Fruit fly (Drosophila melanogaster) whole organism, wandering third instar larva: ENCODE data around the gene Fur2.
A peak's percentile ranks its signal among the peaks of the same experiment; 100 is the strongest.

ENCODE experiments used
- Abd-B ChIP-seq: fragments of >200 bp; optimal IDR thresholded peaks from 2 replicates; lab custom pipeline; 2017; ENCODE audit warnings: missing biosample characterization, missing genetic modification characterization
- CG32264 ChIP-seq: fragments of 200-800 bp; sonication (Bioruptor generic); optimal IDR thresholded peaks from 2 replicates; lab custom pipeline; 2016; ENCODE audit warnings: missing biosample characterization, missing genetic modification characterization
- CG9705 ChIP-seq: fragments of 200-800 bp; sonication (Bioruptor generic); optimal IDR thresholded peaks from 2 replicates; lab custom pipeline; 2018; ENCODE audit warnings: missing biosample characterization, mild to moderate bottlenecking, missing genetic modification characterization
- CrebA ChIP-seq: fragments of 200-800 bp; sonication (Bioruptor generic); optimal IDR thresholded peaks from 2 replicates; lab custom pipeline; 2016; ENCODE audit warnings: missing biosample characterization, mild to moderate bottlenecking, missing genetic modification characterization, borderline replicate concordance
- Dfd ChIP-seq: fragments of >200 bp; optimal IDR thresholded peaks from 2 replicates; lab custom pipeline; 2017; ENCODE audit warnings: missing biosample characterization, missing genetic modification characterization
- Dif ChIP-seq: fragments of 200-275, 200-300 bp; sonication (Bioruptor generic); optimal IDR thresholded peaks from 2 replicates; lab custom pipeline; 2018; ENCODE audit warnings: missing biosample characterization, missing genetic modification characterization; ENCODE audit not compliant: partially characterized antibody
- GATAd ChIP-seq: sonication (Bioruptor generic); optimal IDR thresholded peaks from 2 replicates; lab custom pipeline; 2016; ENCODE audit warnings: missing biosample characterization, missing genetic modification characterization
- HLH106 ChIP-seq: fragments of 200-800 bp; optimal IDR thresholded peaks from 3 replicates; lab custom pipeline; 2019; ENCODE audit warnings: missing biosample characterization, mild to moderate bottlenecking, missing genetic modification characterization, moderate library complexity
- Hnf4 ChIP-seq: fragments of 200-800 bp; sonication (Bioruptor generic); optimal IDR thresholded peaks from 2 replicates; lab custom pipeline; 2016; ENCODE audit warnings: missing biosample characterization, mild to moderate bottlenecking, missing genetic modification characterization
- Hr78 ChIP-seq: fragments of >200 bp; optimal IDR thresholded peaks from 2 replicates; lab custom pipeline; 2017; ENCODE audit warnings: missing biosample characterization, missing genetic modification characterization
- Hr83 ChIP-seq: fragments of 200-300 bp; sonication (Bioruptor generic); optimal IDR thresholded peaks from 2 replicates; lab custom pipeline; 2016; ENCODE audit warnings: missing biosample characterization, mild to moderate bottlenecking, missing genetic modification characterization, moderate library complexity; ENCODE audit not compliant: poor library complexity, severe bottlenecking
- Jra ChIP-seq: sonication (Bioruptor generic); optimal IDR thresholded peaks from 2 replicates; lab custom pipeline; 2016; ENCODE audit warnings: missing biosample characterization, missing genetic modification characterization
- Mio ChIP-seq: sonication (Bioruptor generic); optimal IDR thresholded peaks from 2 replicates; lab custom pipeline; 2016; ENCODE audit warnings: missing biosample characterization, missing genetic modification characterization
- N ChIP-seq: fragments of >200 bp; optimal IDR thresholded peaks from 2 replicates; lab custom pipeline; 2018; ENCODE audit warnings: missing biosample characterization, missing external identifiers, missing genetic modification characterization
- OdsH ChIP-seq: fragments of 200-800 bp; sonication (Bioruptor generic); optimal IDR thresholded peaks from 2 replicates; lab custom pipeline; 2016; ENCODE audit warnings: missing biosample characterization, mild to moderate bottlenecking, missing genetic modification characterization
- Rel ChIP-seq, 2 experiments: fragments of 200-800 bp; sonication (Bioruptor generic) in 1 of 2; optimal IDR thresholded peaks; 2 replicates in 1 of 2; 3 replicates in 1 of 2; lab custom pipeline; 2016 to 2019; ENCODE audit warnings: mild to moderate bottlenecking in 2 of 2, missing biosample characterization in 2 of 2, missing genetic modification characterization in 2 of 2, moderate library complexity in 1 of 2
- Sp1 ChIP-seq: fragments of 200-800 bp; sonication (Bioruptor generic); optimal IDR thresholded peaks from 3 replicates; lab custom pipeline; 2019; ENCODE audit warnings: missing biosample characterization, mild to moderate bottlenecking, missing genetic modification characterization, moderate library complexity
- Vsx2 ChIP-seq: fragments of 200-300, 225-300 bp; sonication (Bioruptor generic); optimal IDR thresholded peaks from 2 replicates; lab custom pipeline; 2018; ENCODE audit warnings: missing biosample characterization, missing genetic modification characterization; ENCODE audit not compliant: partially characterized antibody
- br ChIP-seq: fragments of 200-800 bp; sonication (Bioruptor generic); optimal IDR thresholded peaks from 2 replicates; lab custom pipeline; 2016; ENCODE audit warnings: missing biosample characterization, missing genetic modification characterization
- brk ChIP-seq: fragments of 200-800 bp; sonication (Bioruptor generic); optimal IDR thresholded peaks from 2 replicates; lab custom pipeline; 2016; ENCODE audit warnings: missing biosample characterization, mild to moderate bottlenecking, missing genetic modification characterization
- dl ChIP-seq, 2 experiments: fragments of 175-275, 200-275 bp in 1 of 2; fragments of 200-275 bp in 1 of 2; sonication (Bioruptor generic); optimal IDR thresholded peaks; lab custom pipeline; 2018; ENCODE audit warnings: mild to moderate bottlenecking in 2 of 2, missing biosample characterization in 2 of 2, missing genetic modification characterization in 2 of 2, moderate library complexity in 2 of 2; ENCODE audit not compliant: partially characterized antibody in 2 of 2, insufficient read depth in 1 of 2
- dmrt93B ChIP-seq: fragments of 200-800 bp; sonication (Bioruptor generic); optimal IDR thresholded peaks from 2 replicates; lab custom pipeline; 2018; ENCODE audit warnings: missing biosample characterization, mild to moderate bottlenecking, missing genetic modification characterization
- dsf ChIP-seq: sonication (Bioruptor generic); optimal IDR thresholded peaks from 2 replicates; lab custom pipeline; 2016; ENCODE audit warnings: missing biosample characterization, missing genetic modification characterization, borderline replicate concordance
- ey ChIP-seq: fragments of 200-800 bp; sonication (Bioruptor generic); optimal IDR thresholded peaks from 2 replicates; lab custom pipeline; 2016; ENCODE audit warnings: missing biosample characterization, missing genetic modification characterization
- foxo ChIP-seq, 2 experiments: fragments of 200-800 bp; sonication (Bioruptor generic); optimal IDR thresholded peaks; 2 replicates in 1 of 2; 3 replicates in 1 of 2; lab custom pipeline; 2016 to 2017; ENCODE audit warnings: missing biosample characterization in 2 of 2, missing genetic modification characterization in 2 of 2
- fru ChIP-seq: fragments of 200-800 bp; sonication (Bioruptor generic); optimal IDR thresholded peaks from 3 replicates; lab custom pipeline; 2016; ENCODE audit warnings: missing biosample characterization, mild to moderate bottlenecking, missing genetic modification characterization
- h ChIP-seq: fragments of 200-800 bp; sonication (Bioruptor generic); optimal IDR thresholded peaks from 3 replicates; lab custom pipeline; 2016; ENCODE audit warnings: missing biosample characterization, mild to moderate bottlenecking, missing genetic modification characterization
- jim ChIP-seq: fragments of 175-275, 200-325 bp; sonication (Bioruptor generic); optimal IDR thresholded peaks from 2 replicates; lab custom pipeline; 2016; ENCODE audit warnings: missing biosample characterization, mild to moderate bottlenecking, missing genetic modification characterization
- lola ChIP-seq: fragments of >200 bp; optimal IDR thresholded peaks from 2 replicates; lab custom pipeline; 2017; ENCODE audit warnings: missing biosample characterization, missing genetic modification characterization
- psq ChIP-seq: fragments of 200-800 bp; sonication (Bioruptor generic); optimal IDR thresholded peaks from 3 replicates; lab custom pipeline; 2017; ENCODE audit warnings: missing biosample characterization, mild to moderate bottlenecking, missing genetic modification characterization, moderate library complexity
- rgr ChIP-seq: fragments of 200-800 bp; sonication (Bioruptor generic); optimal IDR thresholded peaks from 3 replicates; lab custom pipeline; 2016; ENCODE audit warnings: missing biosample characterization, mild to moderate bottlenecking, missing genetic modification characterization
- sage ChIP-seq: fragments of 200-800 bp; sonication (Bioruptor generic); optimal IDR thresholded peaks from 2 replicates; lab custom pipeline; 2016; ENCODE audit warnings: missing biosample characterization, mild to moderate bottlenecking, missing genetic modification characterization
- sv ChIP-seq: fragments of 200-800 bp; sonication (Bioruptor generic); optimal IDR thresholded peaks from 3 replicates; lab custom pipeline; 2016; ENCODE audit warnings: missing biosample characterization, missing genetic modification characterization
- tai ChIP-seq: sonication (Bioruptor generic); optimal IDR thresholded peaks from 2 replicates; lab custom pipeline; 2016; ENCODE audit warnings: missing biosample characterization, missing genetic modification characterization
- usp ChIP-seq: fragments of >200 bp; optimal IDR thresholded peaks from 2 replicates; lab custom pipeline; 2017; ENCODE audit warnings: missing biosample characterization, missing genetic modification characterization
- woc ChIP-seq: sonication (Bioruptor generic); optimal IDR thresholded peaks from 2 replicates; lab custom pipeline; 2016; ENCODE audit warnings: missing biosample characterization, mild to moderate bottlenecking, missing genetic modification characterization

Gene Fur2

DNA sequence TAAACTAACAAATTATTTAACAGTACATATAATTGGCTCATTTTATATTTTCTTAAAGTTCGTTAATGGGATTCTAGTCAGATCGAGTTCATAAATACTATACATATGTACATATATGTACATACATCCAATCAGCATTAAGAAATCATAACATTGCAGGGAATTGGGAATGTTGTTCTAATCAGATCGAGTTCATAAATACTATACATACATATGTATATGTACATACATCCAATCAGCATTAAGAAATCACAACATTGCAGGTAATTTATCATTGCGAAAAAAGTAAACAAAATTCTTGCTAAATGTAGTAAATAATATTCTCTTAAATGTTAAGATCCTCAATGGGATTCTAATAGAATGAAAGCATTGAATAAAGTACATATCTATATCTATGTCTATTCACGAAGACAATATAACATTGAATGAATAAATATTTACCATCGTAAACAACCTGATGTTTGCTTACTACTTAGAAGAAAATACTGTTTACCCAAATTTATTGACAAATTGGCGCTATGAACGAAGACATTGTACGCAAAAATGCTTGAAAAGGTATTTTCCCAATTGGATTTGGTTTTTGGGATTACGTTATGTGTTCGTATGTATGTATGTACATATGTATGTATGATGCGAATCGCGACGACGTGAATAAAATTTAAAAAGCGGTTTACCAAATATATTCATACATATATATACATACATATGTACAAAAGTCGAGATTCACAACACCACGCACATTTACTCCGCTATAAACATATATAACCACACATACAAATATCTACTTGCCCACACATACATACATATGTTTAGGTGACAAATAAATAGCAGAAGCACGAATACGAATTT is 11.0 kb downstream of the Fur2 start:
- TF ChIP-seq tai (GFP tag; lab: Kevin White, UChicago), result no peak
- TF ChIP-seq Mio (GFP tag; lab: Kevin White, UChicago), result no peak
- TF ChIP-seq Dfd (GFP tag; lab: Kevin White, UChicago), result no peak
- peak; percentile 1 for TF ChIP-seq psq
- TF ChIP-seq sv (GFP tag; lab: Kevin White, UChicago), result no peak
- TF ChIP-seq Hnf4 (GFP tag; lab: Kevin White, UChicago), result no peak
- no peak for TF ChIP-seq Vsx2
- no peak for TF ChIP-seq N (GFP tag; lab: Kevin White, UChicago)
- TF ChIP-seq ey, result no peak
- no peak for TF ChIP-seq CG32264 (GFP tag; lab: Kevin White, UChicago)
- no peak for TF ChIP-seq rgr (GFP tag; lab: Kevin White, UChicago)
- no peak for TF ChIP-seq Jra
- peak; percentile 17 for TF ChIP-seq sage (GFP tag; lab: Kevin White, UChicago)
- no peak for TF ChIP-seq fru (GFP tag; lab: Kevin White, UChicago)

DNA sequence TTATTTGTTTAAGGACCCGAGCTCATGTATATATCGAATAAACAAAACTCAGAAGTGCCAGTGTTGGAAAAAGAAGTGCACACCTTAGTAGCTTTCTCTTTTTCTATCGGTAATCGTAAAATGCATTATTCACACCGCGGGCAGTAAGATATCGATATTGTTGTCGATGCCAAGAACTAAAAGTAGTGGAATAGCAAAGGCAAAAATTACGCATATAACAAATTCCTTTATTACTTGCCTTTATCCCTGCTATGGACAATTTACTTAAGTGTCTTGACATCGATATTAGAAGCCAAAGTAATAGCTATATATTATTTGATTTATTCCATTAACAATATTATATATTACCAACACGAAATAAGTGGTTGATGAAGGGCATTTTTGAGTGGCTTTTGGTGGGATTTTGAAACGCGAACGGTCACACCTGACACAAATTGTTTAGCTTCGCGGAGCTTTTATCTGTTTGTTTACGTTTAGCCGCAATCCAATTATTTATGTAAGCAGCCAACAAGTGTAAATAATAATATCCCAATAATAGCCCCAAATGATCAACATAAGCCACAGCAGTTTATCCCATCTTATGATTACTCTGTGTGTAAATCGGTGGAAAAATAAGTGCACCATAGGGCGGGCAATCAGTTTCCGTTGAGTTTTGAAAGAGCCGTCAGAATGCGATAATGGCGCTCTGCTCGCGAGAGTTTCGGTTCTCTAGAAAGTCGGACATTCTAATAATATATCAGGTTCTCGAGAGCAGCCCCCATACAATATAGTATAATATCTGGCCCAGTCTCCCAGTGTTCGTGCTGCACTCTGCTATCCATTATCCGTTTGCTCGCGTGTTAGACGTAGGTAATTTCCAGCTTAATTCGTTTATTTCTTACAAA is 12.2 kb downstream of the Fur2 start, which contains the start of the genes CG9992 and CG4239:
Gene CG9992 (minus strand): TSS at position 66 of the 884 bp plus-strand sequence.
Gene CG4239 (plus strand): TSS at position 436 of the 884 bp plus-strand sequence.
- no peak for TF ChIP-seq OdsH (GFP tag; lab: Kevin White, UChicago)
- TF ChIP-seq CG9705 (GFP tag; lab: Kevin White, UChicago), result peak; percentile 50
- no peak for TF ChIP-seq brk (GFP tag; lab: Kevin White, UChicago)
- TF ChIP-seq sv (GFP tag; lab: Kevin White, UChicago), result peak; percentile 59
- peak; percentile 78 for TF ChIP-seq HLH106 (tag; lab: Kevin White, UChicago)
- TF ChIP-seq fru (GFP tag; lab: Kevin White, UChicago), result peak; percentile 39
- TF ChIP-seq GATAd (GFP tag; lab: Kevin White, UChicago), result no peak
- TF ChIP-seq Vsx2, result no peak
- TF ChIP-seq dl (GFP tag; optimal IDR thresholded peaks at IDR 0.05; lab: Kevin White, UChicago; ENCODE audit: insufficient read depth in 1 of 2, partially characterized antibody in 2 of 2), result no peak
- peak; percentile 50 for TF ChIP-seq Hnf4 (GFP tag; lab: Kevin White, UChicago)
- TF ChIP-seq h (GFP tag; lab: Kevin White, UChicago), result peak; percentile 34
- peak; percentile 63 for TF ChIP-seq Hr78 (GFP tag; lab: Kevin White, UChicago)
- TF ChIP-seq ey, result peak; percentile 41
- TF ChIP-seq dmrt93B (GFP tag; lab: Kevin White, UChicago), result no peak
- peak; percentile 31 for TF ChIP-seq psq
- TF ChIP-seq jim, result no peak
- no peak for TF ChIP-seq Hr83 (GFP tag; lab: Kevin White, UChicago)
- peak; percentile 81 for TF ChIP-seq lola (GFP tag; lab: Kevin White, UChicago)
- peak; percentile 39 for TF ChIP-seq woc (GFP tag; lab: Kevin White, UChicago)
- TF ChIP-seq Sp1, result peak; percentile 46
- no peak for TF ChIP-seq usp
- TF ChIP-seq N (GFP tag; lab: Kevin White, UChicago), result peak; percentile 78
- TF ChIP-seq br, result peak; percentile 4
- peak; percentile 56 for TF ChIP-seq rgr (GFP tag; lab: Kevin White, UChicago)
- TF ChIP-seq foxo (GFP tag; optimal IDR thresholded peaks at IDR 0.05; lab: Kevin White, UChicago), result peak in 1 of 2 experiments; percentile 67
- TF ChIP-seq, all 38 proteins: peak for 16

- TF ChIP-seq ey (peak; percentile 49), Hr78 (GFP tag; lab: Kevin White, UChicago) (no peak), fru (GFP tag; lab: Kevin White, UChicago) (peak; percentile 72), Vsx2 (no peak), Abd-B (no peak), HLH106 (tag; lab: Kevin White, UChicago) (peak; percentile 53), woc (GFP tag; lab: Kevin White, UChicago) (peak; percentile 31), Dif (GFP tag; lab: Kevin White, UChicago) (no peak), sage (GFP tag; lab: Kevin White, UChicago) (no peak), GATAd (GFP tag; lab: Kevin White, UChicago) (no peak), Mio (GFP tag; lab: Kevin White, UChicago) (no peak), CrebA (GFP tag; lab: Kevin White, UChicago) (no peak), dl (GFP tag; optimal IDR thresholded peaks at IDR 0.05; lab: Kevin White, UChicago; ENCODE audit: insufficient read depth in 1 of 2, partially characterized antibody in 2 of 2) (no peak), OdsH (GFP tag; lab: Kevin White, UChicago) (peak; percentile 66), brk (GFP tag; lab: Kevin White, UChicago) (no peak), tai (GFP tag; lab: Kevin White, UChicago) (no peak), foxo (GFP tag; optimal IDR thresholded peaks at IDR 0.05; lab: Kevin White, UChicago) (peak in 1 of 2 experiments; percentile 61), Hnf4 (GFP tag; lab: Kevin White, UChicago) (peak; percentile 15), Rel (GFP tag; optimal IDR thresholded peaks at IDR 0.05; lab: Kevin White, UChicago) (no peak), Rel (tag; optimal IDR thresholded peaks at IDR 0.05; lab: Kevin White, UChicago) (no peak), Dfd (GFP tag; lab: Kevin White, UChicago) (no peak), psq (peak; percentile 33), jim (no peak), rgr (GFP tag; lab: Kevin White, UChicago) (peak; percentile 52), CG32264 (GFP tag; lab: Kevin White, UChicago) (no peak), Jra (no peak), CG9705 (GFP tag; lab: Kevin White, UChicago) (peak; percentile 19), Sp1 (peak; percentile 57), dsf (GFP tag; lab: Kevin White, UChicago) (no peak)
Observed at dm6 chrX:16385942-16386392, 13.1 kb downstream of the Fur2 start.
